Fruit fly (Drosophila melanogaster) whole organism, embryonic: ENCODE results near the gene g.

Experiments used
- CG10462 ChIP-seq: fragments of 200-800 bp; sonication (Bioruptor generic); optimal IDR thresholded peaks from 2 replicates; lab custom pipeline; 2016; ENCODE audit warnings: missing biosample characterization, missing genetic modification characterization
- CG10543 ChIP-seq: fragments of 200-800 bp; sonication (Bioruptor generic); optimal IDR thresholded peaks from 3 replicates; lab custom pipeline; 2017; ENCODE audit warnings: missing biosample characterization, mild to moderate bottlenecking, missing genetic modification characterization, moderate library complexity
- CG11456 ChIP-seq: fragments of 200-800 bp; sonication (Bioruptor generic); IDR thresholded peaks from 3 replicates; pipeline ENCODE4 v1.3.6; 2022; ENCODE audit warnings: missing biosample characterization, missing genetic modification characterization
- CG11504 ChIP-seq: fragments of 200-800 bp; sonication (Bioruptor generic); optimal IDR thresholded peaks from 3 replicates; lab custom pipeline; 2019; ENCODE audit warnings: missing biosample characterization, mild to moderate bottlenecking, missing genetic modification characterization, moderate library complexity
- CG12104 ChIP-seq: fragments of 200-800 bp; sonication (Bioruptor generic); optimal IDR thresholded peaks from 3 replicates; lab custom pipeline; 2016; ENCODE audit warnings: missing biosample characterization, missing genetic modification characterization
- CG12155 ChIP-seq: fragments of 200-800 bp; sonication (Bioruptor generic); optimal IDR thresholded peaks from 3 replicates; lab custom pipeline; 2016; ENCODE audit warnings: missing biosample characterization, missing genetic modification characterization
- CG1233 ChIP-seq: fragments of 200-800 bp; sonication (Bioruptor generic); optimal IDR thresholded peaks from 4 replicates; lab custom pipeline; 2018; ENCODE audit warnings: missing biosample characterization, mild to moderate bottlenecking, missing genetic modification characterization
- CG12769 ChIP-seq: fragments of 200-800 bp; sonication (Bioruptor generic); optimal IDR thresholded peaks from 2 replicates; lab custom pipeline; 2019; ENCODE audit warnings: missing biosample characterization, mild to moderate bottlenecking, missing genetic modification characterization, moderate library complexity
- CG13123 ChIP-seq: fragments of 200-800 bp; sonication (Bioruptor generic); optimal IDR thresholded peaks from 2 replicates; lab custom pipeline; 2016; ENCODE audit warnings: missing biosample characterization, missing genetic modification characterization
- CG14441 ChIP-seq: fragments of 200-800 bp; sonication (Bioruptor generic); IDR thresholded peaks from 2 replicates; pipeline ENCODE4 v1.3.6; 2022; ENCODE audit warnings: missing biosample characterization, missing genetic modification characterization
- CG17361 ChIP-seq: fragments of 200-800 bp; sonication (Bioruptor generic); IDR thresholded peaks from 3 replicates; pipeline ENCODE4 v1.3.6; 2022; ENCODE audit warnings: missing biosample characterization, missing genetic modification characterization
- CG17829 ChIP-seq: fragments of 200-800 bp; optimal IDR thresholded peaks from 2 replicates; lab custom pipeline; 2019; ENCODE audit warnings: missing biosample characterization, mild to moderate bottlenecking, missing genetic modification characterization, moderate library complexity
- CG2116 ChIP-seq: fragments of 200-800 bp; sonication (Bioruptor generic); optimal IDR thresholded peaks from 3 replicates; lab custom pipeline; 2018; ENCODE audit warnings: missing biosample characterization, mild to moderate bottlenecking, missing genetic modification characterization
- CG2129 ChIP-seq: fragments of 200-800 bp; sonication (Bioruptor generic); IDR thresholded peaks from 2 replicates; pipeline ENCODE4 v1.3.6; 2022; ENCODE audit warnings: missing biosample characterization, missing genetic modification characterization; ENCODE audit not compliant: partially characterized antibody
- CG3281 ChIP-seq: fragments of 200-800 bp; sonication (Bioruptor generic); optimal IDR thresholded peaks from 3 replicates; lab custom pipeline; 2017; ENCODE audit warnings: missing biosample characterization, mild to moderate bottlenecking, missing genetic modification characterization
- CG3407 ChIP-seq: fragments of 200-800 bp; sonication (Bioruptor generic); optimal IDR thresholded peaks from 2 replicates; lab custom pipeline; 2018; ENCODE audit warnings: missing biosample characterization, mild to moderate bottlenecking, missing genetic modification characterization
- CG3995 ChIP-seq: fragments of 200-800 bp; sonication (Bioruptor generic); optimal IDR thresholded peaks from 3 replicates; lab custom pipeline; 2016; ENCODE audit warnings: missing biosample characterization, missing genetic modification characterization
- CG4360 ChIP-seq: fragments of 200-800 bp; sonication (Bioruptor generic); IDR thresholded peaks from 2 replicates; pipeline ENCODE4 v1.3.6; 2022; ENCODE audit warnings: missing biosample characterization, missing genetic modification characterization
- CG4854 ChIP-seq: fragments of 200-800 bp; sonication (Bioruptor generic); optimal IDR thresholded peaks from 2 replicates; lab custom pipeline; 2016; ENCODE audit warnings: missing biosample characterization, missing genetic modification characterization, inconsistent platforms
- CG6272 ChIP-seq: fragments of 200-800 bp; sonication (Bioruptor generic); IDR thresholded peaks from 2 replicates; pipeline ENCODE4 v1.3.6; 2022; ENCODE audit warnings: missing biosample characterization, missing genetic modification characterization
- CG9797 ChIP-seq: fragments of 200-800 bp; sonication (Bioruptor generic); optimal IDR thresholded peaks from 3 replicates; lab custom pipeline; 2018; ENCODE audit warnings: missing biosample characterization, mild to moderate bottlenecking, missing genetic modification characterization
- CG9817 ChIP-seq: fragments of 200-800 bp; sonication (Bioruptor generic); optimal IDR thresholded peaks from 2 replicates; lab custom pipeline; 2018; ENCODE audit warnings: missing biosample characterization, mild to moderate bottlenecking, missing genetic modification characterization, moderate library complexity
- CrebB ChIP-seq: fragments of 200-800 bp; sonication (Bioruptor generic); optimal IDR thresholded peaks from 3 replicates; lab custom pipeline; 2018; ENCODE audit warnings: missing biosample characterization, mild to moderate bottlenecking, missing genetic modification characterization
- D ChIP-seq, 2 experiments: fragments of 200-800 bp in 1 of 2; fragments of >200 bp in 1 of 2; sonication (Bioruptor generic) in 1 of 2; optimal IDR thresholded peaks; 2 replicates in 1 of 2; 3 replicates in 1 of 2; lab custom pipeline; 2017; ENCODE audit warnings: mild to moderate bottlenecking in 1 of 2, missing biosample characterization in 1 of 2, missing genetic modification characterization in 1 of 2, missing genetic modification reagents in 1 of 2
- E2f2 ChIP-seq: fragments of 200-800 bp; sonication (Bioruptor generic); IDR thresholded peaks from 2 replicates; pipeline ENCODE4 v1.3.6; 2022; ENCODE audit warnings: missing biosample characterization, missing genetic modification characterization
- Ets65A ChIP-seq: fragments of 200-800 bp; sonication (Bioruptor generic); peaks from one replicate; lab custom pipeline; 2016; ENCODE audit warnings: missing biosample characterization, missing genetic modification characterization
- H2.0 ChIP-seq: fragments of 200-800 bp; sonication (Bioruptor generic); IDR thresholded peaks from 2 replicates; pipeline ENCODE4 v1.3.6; 2022; ENCODE audit warnings: missing biosample characterization, missing genetic modification characterization
- Hmr ChIP-seq: fragments of 200-800 bp; sonication (Bioruptor generic); optimal IDR thresholded peaks from 3 replicates; lab custom pipeline; 2017; ENCODE audit warnings: mild to moderate bottlenecking, missing biosample characterization, missing genetic modification reagents, missing genetic modification characterization
- Hr51 ChIP-seq, 2 experiments: fragments of 200-800 bp; sonication (Bioruptor generic); optimal IDR thresholded peaks; 2 replicates in 1 of 2; 3 replicates in 1 of 2; lab custom pipeline; 2016 to 2018; ENCODE audit warnings: missing biosample characterization in 2 of 2, missing genetic modification characterization in 2 of 2, mild to moderate bottlenecking in 1 of 2, moderate library complexity in 1 of 2
- Lhr ChIP-seq: fragments of 200-800 bp; sonication (Bioruptor generic); optimal IDR thresholded peaks from 3 replicates; lab custom pipeline; 2017; ENCODE audit warnings: mild to moderate bottlenecking, missing biosample characterization, missing genetic modification reagents, missing genetic modification characterization
- Sox102F ChIP-seq: fragments of 200-800 bp; sonication (Bioruptor generic); optimal IDR thresholded peaks from 2 replicates; lab custom pipeline; 2018; ENCODE audit warnings: missing biosample characterization, mild to moderate bottlenecking, missing genetic modification characterization, moderate library complexity
- Sry-δ ChIP-seq: fragments of 200-800 bp; sonication (Bioruptor generic); optimal IDR thresholded peaks from 2 replicates; lab custom pipeline; 2016; ENCODE audit warnings: missing biosample characterization, missing genetic modification characterization
- Xbp1 ChIP-seq: fragments of 200-800 bp; sonication (Bioruptor generic); optimal IDR thresholded peaks from 3 replicates; lab custom pipeline; 2016; ENCODE audit warnings: missing biosample characterization, mild to moderate bottlenecking, missing genetic modification characterization
- ab ChIP-seq: fragments of 200-800 bp; sonication (Bioruptor generic); optimal IDR thresholded peaks from 2 replicates; lab custom pipeline; 2016; ENCODE audit warnings: missing biosample characterization, missing genetic modification characterization
- abd-A ChIP-seq: fragments of 200-800 bp; sonication (Bioruptor generic); optimal IDR thresholded peaks from 3 replicates; lab custom pipeline; 2019; ENCODE audit warnings: missing biosample characterization, mild to moderate bottlenecking, missing genetic modification characterization, moderate library complexity
- ase ChIP-seq: fragments of 200-800 bp; sonication (Bioruptor generic); IDR thresholded peaks from 3 replicates; pipeline ENCODE4 v1.3.6; 2022; ENCODE audit warnings: missing biosample characterization, missing genetic modification characterization
- ash1 ChIP-seq: fragments of 200-800 bp; sonication (Bioruptor generic); optimal IDR thresholded peaks from 2 replicates; lab custom pipeline; 2018; ENCODE audit warnings: missing biosample characterization, mild to moderate bottlenecking, missing genetic modification characterization
- dati ChIP-seq: fragments of 200-800 bp; sonication (Bioruptor generic); IDR thresholded peaks from 2 replicates; pipeline ENCODE4 v1.3.6; 2022; ENCODE audit warnings: missing biosample characterization, missing genetic modification characterization
- disco-r ChIP-seq: fragments of 200-800 bp; sonication (Bioruptor generic); optimal IDR thresholded peaks from 2 replicates; lab custom pipeline; 2016; ENCODE audit warnings: missing biosample characterization, missing genetic modification characterization
- inv ChIP-seq: fragments of 200-800 bp; sonication (Bioruptor generic); IDR thresholded peaks from 2 replicates; pipeline ENCODE4 v1.3.6; 2022; ENCODE audit warnings: missing biosample characterization, missing genetic modification characterization; ENCODE audit not compliant: partially characterized antibody
- jigr1 ChIP-seq: fragments of 200-800 bp; sonication (Bioruptor generic); IDR thresholded peaks from 3 replicates; pipeline ENCODE4 v1.3.6; 2022; ENCODE audit warnings: missing biosample characterization, missing genetic modification characterization
- knrl ChIP-seq: fragments of 200-800 bp; sonication (Bioruptor generic); IDR thresholded peaks from 3 replicates; pipeline ENCODE4 v1.3.6; 2022; ENCODE audit warnings: missing biosample characterization, missing genetic modification characterization; ENCODE audit not compliant: partially characterized antibody
- lmd ChIP-seq: fragments of 200-800 bp; sonication (Bioruptor generic); IDR thresholded peaks from 2 replicates; pipeline ENCODE4 v1.3.6; 2022; ENCODE audit warnings: missing biosample characterization, missing genetic modification characterization
- nerfin-1 ChIP-seq: fragments of 200-800 bp; sonication (Bioruptor generic); optimal IDR thresholded peaks from 3 replicates; lab custom pipeline; 2019; ENCODE audit warnings: missing biosample characterization, mild to moderate bottlenecking, missing genetic modification characterization, moderate library complexity
- nmo ChIP-seq: fragments of 200-800 bp; sonication (Bioruptor generic); optimal IDR thresholded peaks from 2 replicates; lab custom pipeline; 2018; ENCODE audit warnings: missing biosample characterization, mild to moderate bottlenecking, missing genetic modification characterization, moderate library complexity
- otp ChIP-seq: fragments of 200-800 bp; sonication (Bioruptor generic); IDR thresholded peaks from 3 replicates; pipeline ENCODE4, ENCODE4 v1.3.6; 2022; ENCODE audit warnings: missing biosample characterization, missing genetic modification characterization
- phol ChIP-seq: fragments of 200-800 bp; sonication (Bioruptor generic); optimal IDR thresholded peaks from 3 replicates; lab custom pipeline; 2018; ENCODE audit warnings: missing biosample characterization, mild to moderate bottlenecking, missing genetic modification characterization, moderate library complexity
- shn ChIP-seq: fragments of 200-800 bp; sonication (Bioruptor generic); optimal IDR thresholded peaks from 3 replicates; lab custom pipeline; 2016; ENCODE audit warnings: missing biosample characterization, missing genetic modification characterization
- wek ChIP-seq: fragments of 200-800 bp; sonication (Bioruptor generic); optimal IDR thresholded peaks from 3 replicates; lab custom pipeline; 2018; ENCODE audit warnings: missing biosample characterization, mild to moderate bottlenecking, missing genetic modification characterization, moderate library complexity

The g gene

DNA sequence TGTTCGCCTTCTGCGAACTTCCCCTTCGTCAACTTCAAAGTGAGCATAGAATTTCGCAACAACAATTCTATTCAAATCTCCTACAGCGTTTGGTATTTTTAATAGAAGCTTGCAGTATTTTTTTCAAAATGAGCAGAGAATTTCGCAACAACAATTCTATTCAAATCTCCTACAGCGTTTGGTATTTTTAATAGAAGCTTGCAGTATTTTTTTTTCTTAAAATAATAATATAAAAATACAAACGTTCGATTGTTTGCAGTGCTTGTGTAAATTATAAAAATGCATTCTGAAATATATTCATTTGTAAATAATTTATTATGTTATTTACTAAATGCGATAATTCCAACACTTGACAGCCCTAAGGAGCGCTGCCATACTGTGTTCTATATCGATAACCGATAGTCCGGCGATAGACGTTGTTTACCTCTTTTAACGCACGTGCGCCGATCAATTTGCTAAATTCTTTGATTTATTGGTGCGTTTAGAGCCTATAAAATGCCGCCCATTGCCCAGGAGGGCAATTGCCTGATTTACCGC, 20.8 kb upstream of the g start, which contains the start of the genes CG32625 and Rtc1 (continued):
- peak in 1 of 2 experiments; percentile 67 for TF ChIP-seq Hr51 (GFP tag; optimal IDR thresholded peaks at IDR 0.05; lab: Kevin White, UChicago)
- TF ChIP-seq CG12104 (GFP tag; lab: Kevin White, UChicago), result no peak
- TF ChIP-seq wek (GFP tag; lab: Kevin White, UChicago), result no peak
- TF ChIP-seq D (optimal IDR thresholded peaks at IDR 0.05; lab: Kevin White, UChicago), result no peak
- TF ChIP-seq D (GFP tag; optimal IDR thresholded peaks at IDR 0.05; lab: Kevin White, UChicago), result no peak
- TF ChIP-seq otp (GFP tag; lab: Robert Waterston, UW), result no peak
- peak; percentile 36; the same call in 1 of the 2 replicates for TF ChIP-seq CG14441
- TF ChIP-seq CG9797, result peak; percentile 22
- TF ChIP-seq CG9817 (tag; lab: Kevin White, UChicago), result peak; percentile 53
- TF ChIP-seq Hmr (GFP tag; lab: Kevin White, UChicago), result peak; percentile 64
- TF ChIP-seq CG3281 (GFP tag; lab: Kevin White, UChicago), result peak; percentile 28
- TF ChIP-seq CG1233 (GFP tag; lab: Kevin White, UChicago), result no peak
- TF ChIP-seq Lhr (GFP tag; lab: Kevin White, UChicago), result peak; percentile 51
- no peak for TF ChIP-seq ab
- TF ChIP-seq shn (GFP tag; lab: Kevin White, UChicago), result no peak
- TF ChIP-seq inv, result 0 out of 2 replicates have a peak, but pooled peaks have one; percentile 16
- no peak for TF ChIP-seq H2.0 (GFP tag; lab: Robert Waterston, UW)
- no peak for TF ChIP-seq abd-A (tag; lab: Kevin White, UChicago)
- TF ChIP-seq CG4360 (GFP tag; lab: Robert Waterston, UW), result peak; percentile 66
- TF ChIP-seq Ets65A (GFP tag; lab: Kevin White, UChicago), result no peak
- TF ChIP-seq CrebB (tag; lab: Kevin White, UChicago), result peak; percentile 16
- no peak for TF ChIP-seq lmd (GFP tag; lab: Robert Waterston, UW)
- peak; percentile 21 for TF ChIP-seq CG4854 (GFP tag; lab: Kevin White, UChicago)
- TF ChIP-seq E2f2 (GFP tag; lab: Robert Waterston, UW), result peak; percentile 61
- TF ChIP-seq CG12155, result peak; percentile 20
- peak; percentile 16 for TF ChIP-seq nerfin-1 (tag; lab: Kevin White, UChicago)
- no peak for TF ChIP-seq ash1 (GFP tag; lab: Kevin White, UChicago)
- peak; percentile 43 for TF ChIP-seq Xbp1 (GFP tag; lab: Kevin White, UChicago)
- peak; percentile 20 for TF ChIP-seq Sry-δ (GFP tag; lab: Kevin White, UChicago)
- TF ChIP-seq CG6272 (GFP tag; lab: Robert Waterston, UW), result no peak
- TF ChIP-seq CG3995, result no peak
- 0 out of 3 replicates have a peak, but pooled peaks have one; percentile 52 for TF ChIP-seq ase (GFP tag; lab: Robert Waterston, UW)
- no peak for TF ChIP-seq CG3407 (GFP tag; lab: Kevin White, UChicago)
- TF ChIP-seq CG13123, result peak; percentile 21
- TF ChIP-seq CG12769, result no peak
- TF ChIP-seq phol (tag; lab: Kevin White, UChicago), result peak; percentile 62
- peak; percentile 54 for TF ChIP-seq Sox102F (GFP tag; lab: Kevin White, UChicago)
- TF ChIP-seq dati (GFP tag; lab: Robert Waterston, UW), result no peak
- TF ChIP-seq nmo (GFP tag; lab: Kevin White, UChicago), result peak; percentile 63
- TF ChIP-seq CG10462, result no peak
- peak; percentile 64 for TF ChIP-seq CG17361
- TF ChIP-seq disco-r (GFP tag; lab: Kevin White, UChicago), result no peak
- 0 out of 2 replicates have a peak, but pooled peaks have one; percentile 20 for TF ChIP-seq CG2129
- peak; percentile 43 for TF ChIP-seq CG2116 (GFP tag; lab: Kevin White, UChicago)
- no peak for TF ChIP-seq jigr1
- peak; percentile 68; the same call in 1 of the 3 replicates for TF ChIP-seq CG11456
- TF ChIP-seq knrl (GFP tag; lab: Robert Waterston, UW), result peak; percentile 32; the same call in 2 of the 3 replicates
- TF ChIP-seq CG10543 (GFP tag; lab: Kevin White, UChicago), result no peak
- TF ChIP-seq CG17829, result peak; percentile 72
- peak; percentile 60 for TF ChIP-seq CG11504 (tag; lab: Kevin White, UChicago)
